Worm (Caenorhabditis elegans) whole organism, L1 larva: ENCODE results near the gene F21H7.12.

Source experiments
- C16A3.4 ChIP-seq: fragments of 150-350 bp; optimal IDR thresholded peaks from 2 replicates; lab custom pipeline; 2014; ENCODE audit warnings: missing biosample characterization, missing genetic modification characterization
- C34B4.2 ChIP-seq: sonication (generic microtip); optimal IDR thresholded peaks from 2 replicates; lab custom pipeline; 2017; ENCODE audit warnings: mild to moderate bottlenecking, missing genetic modification characterization, missing compliant biosample characterization
- Y116A8C.19 ChIP-seq: sonication (generic microtip); optimal IDR thresholded peaks from 2 replicates; lab custom pipeline; 2016; ENCODE audit warnings: missing compliant biosample characterization, missing genetic modification characterization, borderline replicate concordance
- aha-1 ChIP-seq: fragments of 150-350 bp; optimal IDR thresholded peaks from 2 replicates; lab custom pipeline; 2014; ENCODE audit warnings: missing biosample characterization, missing genetic modification characterization
- alr-1 ChIP-seq: fragments of 200-800 bp; sonication (Bioruptor generic); optimal IDR thresholded peaks from 2 replicates; lab custom pipeline; 2018; ENCODE audit warnings: borderline replicate concordance, mild to moderate bottlenecking, missing genetic modification characterization, missing compliant biosample characterization
- aly-2 ChIP-seq: fragments of 150-350 bp; optimal IDR thresholded peaks from 2 replicates; lab custom pipeline; 2014; ENCODE audit warnings: missing biosample characterization, missing genetic modification characterization
- ama-1 ChIP-seq: fragments of 150-350 bp; optimal IDR thresholded peaks from 2 replicates; lab custom pipeline; 2014
- blmp-1 ChIP-seq: fragments of 150-350 bp; optimal IDR thresholded peaks from 2 replicates; lab custom pipeline; 2014; ENCODE audit warnings: missing biosample characterization, missing genetic modification characterization
- ceh-63 ChIP-seq: fragments of 200-800 bp; sonication (Bioruptor generic); optimal IDR thresholded peaks from 2 replicates; lab custom pipeline; 2018; ENCODE audit warnings: mild to moderate bottlenecking, missing genetic modification characterization, missing compliant biosample characterization
- dsc-1 ChIP-seq: sonication (generic microtip); optimal IDR thresholded peaks from 2 replicates; lab custom pipeline; 2016; ENCODE audit warnings: mild to moderate bottlenecking, missing genetic modification characterization, missing compliant biosample characterization
- efl-1 ChIP-seq, 4 experiments: fragments of 150-350 bp; optimal IDR thresholded peaks in 3 of 4; peaks in 1 of 4; 1 replicate in 1 of 4; 2 replicates in 3 of 4; lab custom pipeline; 2014; ENCODE audit warnings: missing biosample characterization in 2 of 4, missing genetic modification characterization in 2 of 4, missing genetic modification reagents in 2 of 4
- efl-3 ChIP-seq: fragments of 200-800 bp; sonication (Bioruptor generic); optimal IDR thresholded peaks from 2 replicates; lab custom pipeline; 2018; ENCODE audit warnings: mild to moderate bottlenecking, missing genetic modification characterization, missing compliant biosample characterization
- egl-13 ChIP-seq: sonication (generic microtip); optimal IDR thresholded peaks from 2 replicates; lab custom pipeline; 2016; ENCODE audit warnings: missing genotype, missing genetic modification reagents, missing genetic modification characterization, missing compliant biosample characterization
- egl-27 ChIP-seq, 2 experiments: fragments of 150-350 bp in 1 of 2; sonication (generic microtip); optimal IDR thresholded peaks; 3 replicates each; lab custom pipeline; 2017 to 2018; ENCODE audit warnings: missing biosample characterization in 2 of 2, missing genetic modification characterization in 2 of 2, missing genetic modification reagents in 2 of 2
- elt-2 ChIP-seq: sonication (generic microtip); optimal IDR thresholded peaks from 2 replicates; lab custom pipeline; 2016; ENCODE audit warnings: missing genetic modification characterization, mild to moderate bottlenecking, inconsistent platforms, missing compliant biosample characterization, missing genetic modification reagents
- elt-3 ChIP-seq, 6 experiments: fragments of 150-350 bp in 1 of 6; sonication (generic microtip); optimal IDR thresholded peaks; 2 replicates each; lab custom pipeline; 2017 to 2018; ENCODE audit warnings: missing biosample characterization in 6 of 6, missing genetic modification characterization in 6 of 6, inconsistent platforms in 1 of 6
- ets-5 ChIP-seq: fragments of 200-800 bp; sonication (Bioruptor generic); IDR thresholded peaks from 2 replicates; pipeline ENCODE4 v1.3.6; 2022; ENCODE audit warnings: missing genetic modification characterization, missing compliant biosample characterization
- fkh-10 ChIP-seq: sonication (generic microtip); optimal IDR thresholded peaks from 2 replicates; lab custom pipeline; 2017; ENCODE audit warnings: missing biosample characterization, missing genetic modification reagents, missing genetic modification characterization
- fkh-8 ChIP-seq: sonication (generic microtip); optimal IDR thresholded peaks from 2 replicates; lab custom pipeline; 2016; ENCODE audit warnings: mild to moderate bottlenecking, missing genetic modification characterization, missing compliant biosample characterization
- fos-1 ChIP-seq: fragments of 150-350 bp; optimal IDR thresholded peaks from 2 replicates; lab custom pipeline; 2014; ENCODE audit warnings: missing biosample characterization, missing genetic modification characterization
- hlh-17 ChIP-seq: fragments of 200-800 bp; sonication (Bioruptor generic); optimal IDR thresholded peaks from 2 replicates; lab custom pipeline; 2018; ENCODE audit warnings: missing genetic modification characterization, mild to moderate bottlenecking, missing compliant biosample characterization, moderate library complexity, borderline replicate concordance
- hlh-4 ChIP-seq: sonication (generic microtip); optimal IDR thresholded peaks from 2 replicates; lab custom pipeline; 2016; ENCODE audit warnings: mild to moderate bottlenecking, missing genetic modification characterization, missing compliant biosample characterization
- irx-1 ChIP-seq: sonication (generic microtip); optimal IDR thresholded peaks from 2 replicates; lab custom pipeline; 2016; ENCODE audit warnings: missing genetic modification characterization, missing compliant biosample characterization
- lin-14 ChIP-seq: fragments of 200-800 bp; sonication (Bioruptor generic); optimal IDR thresholded peaks from 2 replicates; lab custom pipeline; 2018; ENCODE audit warnings: mild to moderate bottlenecking, missing genetic modification characterization, moderate library complexity, missing compliant biosample characterization
- lin-15B ChIP-seq: fragments of 150-350 bp; sonication (generic microtip); optimal IDR thresholded peaks from 3 replicates; lab custom pipeline; 2014; ENCODE audit warnings: missing biosample characterization, missing genetic modification characterization
- lin-35 ChIP-seq, 2 experiments: fragments of 150-350 bp; optimal IDR thresholded peaks; 2 replicates each; lab custom pipeline; 2014; ENCODE audit warnings: missing biosample characterization in 2 of 2, missing genetic modification characterization in 2 of 2, missing genetic modification reagents in 2 of 2
- lin-39 ChIP-seq: fragments of 150-350 bp; optimal IDR thresholded peaks from 2 replicates; lab custom pipeline; 2014; ENCODE audit warnings: missing biosample characterization, missing genetic modification reagents, missing genetic modification characterization
- mab-9 ChIP-seq: fragments of 200-800 bp; sonication (Bioruptor generic); IDR thresholded peaks from 2 replicates; pipeline ENCODE4 v1.3.6; 2022; ENCODE audit warnings: missing genetic modification reagents, missing genetic modification characterization, missing compliant biosample characterization
- mdl-1 ChIP-seq, 2 experiments: fragments of 150-350 bp; optimal IDR thresholded peaks; 2 replicates each; lab custom pipeline; 2014 to 2017; ENCODE audit warnings: missing biosample characterization in 2 of 2, missing genetic modification characterization in 2 of 2, inconsistent platforms in 1 of 2
- mef-2 ChIP-seq: fragments of 150-350 bp; optimal IDR thresholded peaks from 2 replicates; lab custom pipeline; 2014; ENCODE audit warnings: missing biosample characterization, missing genetic modification characterization
- nhr-12 ChIP-seq: sonication (generic microtip); optimal IDR thresholded peaks from 2 replicates; lab custom pipeline; 2017; ENCODE audit warnings: missing biosample characterization, missing genetic modification characterization
- nhr-20 ChIP-seq: sonication (generic microtip); optimal IDR thresholded peaks from 2 replicates; lab custom pipeline; 2016; ENCODE audit warnings: mild to moderate bottlenecking, missing genetic modification characterization, missing compliant biosample characterization
- nhr-28 ChIP-seq: fragments of 150-350 bp; optimal IDR thresholded peaks from 2 replicates; lab custom pipeline; 2014; ENCODE audit warnings: missing biosample characterization, missing genetic modification characterization
- nhr-47 ChIP-seq: sonication (generic microtip); optimal IDR thresholded peaks from 2 replicates; lab custom pipeline; 2016; ENCODE audit warnings: mild to moderate bottlenecking, missing genetic modification characterization, moderate library complexity, missing compliant biosample characterization
- nhr-76 ChIP-seq: sonication (generic microtip); optimal IDR thresholded peaks from 2 replicates; lab custom pipeline; 2017; ENCODE audit warnings: missing biosample characterization, missing genetic modification characterization
- nhr-84 ChIP-seq: sonication (generic microtip); optimal IDR thresholded peaks from 2 replicates; lab custom pipeline; 2017; ENCODE audit warnings: missing biosample characterization, missing genetic modification characterization
- nhr-85 ChIP-seq: sonication (generic microtip); peaks from one replicate; lab custom pipeline; 2016; ENCODE audit warnings: missing genetic modification characterization, inconsistent platforms, missing compliant biosample characterization
- nhr-90 ChIP-seq: sonication (generic microtip); optimal IDR thresholded peaks from 2 replicates; lab custom pipeline; 2016; ENCODE audit warnings: mild to moderate bottlenecking, missing genetic modification characterization, missing compliant biosample characterization; ENCODE audit not compliant: poor library complexity
- pag-3 ChIP-seq: sonication (generic microtip); optimal IDR thresholded peaks from 2 replicates; lab custom pipeline; 2017; ENCODE audit warnings: missing genetic modification characterization, mild to moderate bottlenecking, missing compliant biosample characterization, antibody characterized with exemption, borderline replicate concordance; ENCODE audit not compliant: insufficient read depth
- pqm-1 ChIP-seq: sonication (generic microtip); optimal IDR thresholded peaks from 3 replicates; lab custom pipeline; 2017; ENCODE audit warnings: missing biosample characterization, missing genetic modification characterization
- rnt-1 ChIP-seq: sonication (generic microtip); optimal IDR thresholded peaks from 2 replicates; lab custom pipeline; 2016; ENCODE audit warnings: mild to moderate bottlenecking, missing genetic modification characterization, moderate library complexity, missing compliant biosample characterization
- snpc-4 ChIP-seq: fragments of 150-350 bp; optimal IDR thresholded peaks from 2 replicates; lab custom pipeline; 2014; ENCODE audit warnings: missing biosample characterization, missing genetic modification characterization
- sox-4 ChIP-seq: sonication (generic microtip); optimal IDR thresholded peaks from 2 replicates; lab custom pipeline; 2016; ENCODE audit warnings: missing genetic modification characterization, missing compliant biosample characterization
- sup-37 ChIP-seq: fragments of 200-800 bp; sonication (Bioruptor generic); optimal IDR thresholded peaks from 2 replicates; lab custom pipeline; 2018; ENCODE audit warnings: mild to moderate bottlenecking, missing genetic modification characterization, missing compliant biosample characterization
- tlp-1 ChIP-seq: fragments of 150-350 bp; optimal IDR thresholded peaks from 2 replicates; lab custom pipeline; 2014; ENCODE audit warnings: missing biosample characterization, missing genetic modification characterization
- unc-30 ChIP-seq: sonication (generic microtip); optimal IDR thresholded peaks from 2 replicates; lab custom pipeline; 2017; ENCODE audit warnings: missing biosample characterization, missing genetic modification characterization
- unc-62 ChIP-seq: fragments of 150-350 bp; optimal IDR thresholded peaks from 2 replicates; lab custom pipeline; 2014; ENCODE audit warnings: missing biosample characterization, missing genetic modification reagents, missing genetic modification characterization
- ztf-4 ChIP-seq: fragments of 150-350 bp; optimal IDR thresholded peaks from 2 replicates; lab custom pipeline; 2014; ENCODE audit warnings: missing biosample characterization, missing genetic modification characterization

F21H7.12 gene

ce11 chrV:16210257-16211002 lies 19.5 kb upstream of the F21H7.12 start, which contains the start of gene F11A5.16:
TSS of gene F11A5.16 (plus strand) at chrV:16210952.
- TF ChIP-seq C16A3.4 (tag; lab: Kevin White, UChicago): no peak
- TF ChIP-seq ama-1 (lab: Kevin White, UChicago): no peak
- TF ChIP-seq lin-15B: no peak
- no peak for TF ChIP-seq aha-1 (tag; lab: Kevin White, UChicago)
- TF ChIP-seq rnt-1 (tag; lab: Kevin White, UChicago): no peak
- no peak for TF ChIP-seq fkh-8 (tag; lab: Kevin White, UChicago)
- no peak for TF ChIP-seq efl-3 (GFP tag; lab: Kevin White, UChicago)
- TF ChIP-seq efl-1 (optimal IDR thresholded peaks at IDR 0.05; lab: Kevin White, UChicago): no peak
- TF ChIP-seq efl-1 (GFP tag; optimal IDR thresholded peaks at IDR 0.05 in 1 of 2; lab: Kevin White, UChicago): no peak
- no peak for TF ChIP-seq dsc-1 (tag; lab: Kevin White, UChicago)
- no peak for TF ChIP-seq alr-1 (tag; lab: Kevin White, UChicago)
- TF ChIP-seq nhr-20: no peak
- TF ChIP-seq elt-3 (tag; optimal IDR thresholded peaks at IDR 0.05; lab: Kevin White, UChicago): no peak
- TF ChIP-seq hlh-4 (tag; lab: Kevin White, UChicago): no peak
- no peak for TF ChIP-seq pqm-1 (tag; lab: Kevin White, UChicago)
- no peak for TF ChIP-seq lin-35 (GFP tag; optimal IDR thresholded peaks at IDR 0.05; lab: Kevin White, UChicago)
- no peak for TF ChIP-seq nhr-47
- no peak for TF ChIP-seq unc-62 (GFP tag; lab: Kevin White, UChicago)
- TF ChIP-seq ceh-63 (GFP tag; lab: Kevin White, UChicago): no peak
- no peak for TF ChIP-seq mab-9
- TF ChIP-seq nhr-84 (tag; lab: Kevin White, UChicago): no peak

ce11 chrV:16211713-16212112 lies 18.3 kb upstream of the F21H7.12 start:
- TF ChIP-seq blmp-1: peak; percentile 54
- no peak for TF ChIP-seq snpc-4 (tag; lab: Kevin White, UChicago)
- TF ChIP-seq fkh-10 (GFP tag; lab: Kevin White, UChicago): no peak
- TF ChIP-seq nhr-85 (tag; lab: Kevin White, UChicago): peak; percentile 46
- peak in 4 of 6 experiments; percentile 30 to 88 (median 60) for TF ChIP-seq elt-3 (tag; optimal IDR thresholded peaks at IDR 0.05; lab: Kevin White, UChicago)

DNA sequence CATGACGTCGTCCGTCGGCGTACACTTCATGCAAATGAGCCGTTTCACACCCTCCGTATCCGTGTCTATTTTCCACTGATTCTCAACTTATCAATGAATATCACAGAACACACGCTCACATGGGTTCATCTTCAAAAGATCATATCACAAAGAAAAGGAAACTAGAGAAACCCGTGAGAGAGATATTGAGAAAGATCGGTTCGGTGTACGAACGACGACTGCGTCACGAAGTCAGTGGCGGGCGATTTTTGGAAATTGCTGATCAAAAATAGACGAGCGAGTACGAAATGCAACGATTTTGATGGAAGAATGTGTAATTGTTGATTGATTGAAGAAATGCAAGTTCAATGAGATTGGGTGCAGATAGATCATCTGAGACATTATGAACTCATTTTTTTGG lies 16.6 kb upstream of the F21H7.12 start:
- TF ChIP-seq tlp-1 (no peak), unc-30 (no peak), pag-3 (tag; lab: Kevin White, UChicago) (no peak), lin-14 (GFP tag; lab: Kevin White, UChicago) (peak; percentile 76), egl-13 (tag; lab: Kevin White, UChicago) (no peak), efl-1 (optimal IDR thresholded peaks at IDR 0.05; lab: Kevin White, UChicago) (no peak), efl-1 (GFP tag; optimal IDR thresholded peaks at IDR 0.05 in 1 of 2; lab: Kevin White, UChicago) (no peak), nhr-12 (tag; lab: Kevin White, UChicago) (no peak), ztf-4 (no peak), nhr-90 (tag; lab: Kevin White, UChicago) (peak; percentile 10), sup-37 (no peak), elt-2 (tag; lab: Kevin White, UChicago) (no peak), fos-1 (tag; lab: Kevin White, UChicago) (no peak), nhr-76 (tag; lab: Kevin White, UChicago) (no peak), nhr-47 (no peak), aly-2 (tag; lab: Kevin White, UChicago) (no peak), C34B4.2 (tag; lab: Kevin White, UChicago) (no peak), lin-39 (tag; lab: Kevin White, UChicago) (no peak), irx-1 (tag; lab: Kevin White, UChicago) (no peak), mdl-1 (tag; optimal IDR thresholded peaks at IDR 0.05; lab: Kevin White, UChicago) (peak in 1 of 2 experiments; percentile 9), ets-5 (GFP tag; lab: Robert Waterston, UW) (no peak), mef-2 (tag; lab: Kevin White, UChicago) (no peak), rnt-1 (tag; lab: Kevin White, UChicago) (no peak), Y116A8C.19 (tag; lab: Kevin White, UChicago) (no peak), hlh-17 (no peak), sox-4 (tag; lab: Kevin White, UChicago) (no peak), nhr-28 (tag; lab: Kevin White, UChicago) (no peak), egl-27 (tag; optimal IDR thresholded peaks at IDR 0.05; lab: Kevin White, UChicago) (no peak)
